Fruit fly (Drosophila melanogaster) whole organism, embryonic: ENCODE results near the gene HtrA2.

ENCODE experiments used
- ATbp ChIP-seq: fragments of 200-800 bp; sonication (Bioruptor generic); optimal IDR thresholded peaks from 2 replicates; lab custom pipeline; 2017; ENCODE audit warnings: missing biosample characterization, mild to moderate bottlenecking, missing genetic modification characterization, missing genetic modification reagents
- Atf6 ChIP-seq: fragments of 200-800 bp; sonication (Bioruptor generic); IDR thresholded peaks from 2 replicates; pipeline ENCODE4 v1.3.6; 2022; ENCODE audit warnings: missing biosample characterization, missing genetic modification characterization
- CG10366 ChIP-seq: fragments of 200-800 bp; sonication (Bioruptor generic); IDR thresholded peaks from 2 replicates; pipeline ENCODE4 v1.3.6; 2022; ENCODE audit warnings: missing biosample characterization, missing genetic modification characterization
- CG10654 ChIP-seq: fragments of 200-800 bp; sonication (Bioruptor generic); optimal IDR thresholded peaks from 2 replicates; lab custom pipeline; 2016; ENCODE audit warnings: missing biosample characterization, missing genetic modification characterization
- CG10959 ChIP-seq: fragments of 200-800 bp; sonication (Bioruptor generic); IDR thresholded peaks from 2 replicates; pipeline ENCODE4 v1.3.6; 2022; ENCODE audit warnings: missing biosample characterization, missing genetic modification characterization
- CG11456 ChIP-seq: fragments of 200-800 bp; sonication (Bioruptor generic); IDR thresholded peaks from 3 replicates; pipeline ENCODE4 v1.3.6; 2022; ENCODE audit warnings: missing biosample characterization, missing genetic modification characterization
- CG14860 ChIP-seq: fragments of 200-800 bp; sonication (Bioruptor generic); IDR thresholded peaks from 3 replicates; pipeline ENCODE4 v1.3.6; 2022; ENCODE audit warnings: missing biosample characterization, missing genetic modification characterization; ENCODE audit not compliant: partially characterized antibody
- CG14965 ChIP-seq: fragments of 200-800 bp; sonication (Bioruptor generic); optimal IDR thresholded peaks from 2 replicates; lab custom pipeline; 2016; ENCODE audit warnings: missing biosample characterization, missing genetic modification characterization, borderline replicate concordance
- CG15601 ChIP-seq: fragments of 200-800 bp; sonication (Bioruptor generic); optimal IDR thresholded peaks from 3 replicates; lab custom pipeline; 2019; ENCODE audit warnings: missing biosample characterization, mild to moderate bottlenecking, missing genetic modification characterization, moderate library complexity
- CG17186 ChIP-seq: fragments of 200-800 bp; sonication (Bioruptor generic); optimal IDR thresholded peaks from 3 replicates; lab custom pipeline; 2017; ENCODE audit warnings: missing biosample characterization, missing genetic modification reagents, missing genetic modification characterization
- CG17385 ChIP-seq: fragments of 200-800 bp; sonication (Bioruptor generic); optimal IDR thresholded peaks from 3 replicates; lab custom pipeline; 2018; ENCODE audit warnings: missing biosample characterization, mild to moderate bottlenecking, missing genetic modification characterization
- CG1792 ChIP-seq: fragments of 200-800 bp; sonication (Bioruptor generic); optimal IDR thresholded peaks from 2 replicates; lab custom pipeline; 2016; ENCODE audit warnings: missing biosample characterization, missing genetic modification characterization
- CG18476 ChIP-seq: fragments of 200-800 bp; sonication (Bioruptor generic); optimal IDR thresholded peaks from 2 replicates; lab custom pipeline; 2016; ENCODE audit warnings: missing biosample characterization, mild to moderate bottlenecking, missing genetic modification characterization
- CG2678 ChIP-seq: fragments of 200-800 bp; sonication (Bioruptor generic); optimal IDR thresholded peaks from 3 replicates; lab custom pipeline; 2019; ENCODE audit warnings: missing biosample characterization, mild to moderate bottlenecking, missing genetic modification characterization, moderate library complexity
- CG34376 ChIP-seq: fragments of 200-800 bp; sonication (Bioruptor generic); optimal IDR thresholded peaks from 2 replicates; lab custom pipeline; 2018; ENCODE audit warnings: missing biosample characterization, mild to moderate bottlenecking, missing genetic modification characterization
- CG4328 ChIP-seq: fragments of 200-800 bp; sonication (Bioruptor generic); optimal IDR thresholded peaks from 3 replicates; lab custom pipeline; 2017; ENCODE audit warnings: missing biosample characterization, missing genetic modification reagents, missing genetic modification characterization
- CG4360 ChIP-seq: fragments of 200-800 bp; sonication (Bioruptor generic); IDR thresholded peaks from 2 replicates; pipeline ENCODE4 v1.3.6; 2022; ENCODE audit warnings: missing biosample characterization, missing genetic modification characterization
- CG5245 ChIP-seq: fragments of 200-800 bp; sonication (Bioruptor generic); optimal IDR thresholded peaks from 3 replicates; lab custom pipeline; 2016; ENCODE audit warnings: missing biosample characterization, missing genetic modification characterization
- CG6683 ChIP-seq: fragments of 200-800 bp; sonication (Bioruptor generic); optimal IDR thresholded peaks from 2 replicates; lab custom pipeline; 2017; ENCODE audit warnings: missing biosample characterization, mild to moderate bottlenecking, missing genetic modification characterization, missing genetic modification reagents
- CG6854 ChIP-seq: fragments of 200-800 bp; sonication (Bioruptor generic); optimal IDR thresholded peaks from 3 replicates; lab custom pipeline; 2017; ENCODE audit warnings: missing biosample characterization, mild to moderate bottlenecking, missing genetic modification characterization
- CG7372 ChIP-seq: fragments of 200-800 bp; sonication (Bioruptor generic); IDR thresholded peaks from 2 replicates; pipeline ENCODE4 v1.3.6; 2022; ENCODE audit warnings: missing biosample characterization, missing genetic modification characterization
- CG8765 ChIP-seq: fragments of 200-800 bp; sonication (Bioruptor generic); IDR thresholded peaks from 2 replicates; pipeline ENCODE4 v1.3.6; 2022; ENCODE audit warnings: missing biosample characterization, missing genetic modification characterization
- Doc2 ChIP-seq: fragments of 200-800 bp; sonication (Bioruptor generic); IDR thresholded peaks from 2 replicates; pipeline ENCODE4 v1.3.6; 2022; ENCODE audit warnings: missing biosample characterization, missing genetic modification characterization
- Hey ChIP-seq: fragments of 200-800 bp; sonication (Bioruptor generic); optimal IDR thresholded peaks from 3 replicates; lab custom pipeline; 2018; ENCODE audit warnings: missing biosample characterization, mild to moderate bottlenecking, missing genetic modification characterization
- Hmr ChIP-seq: fragments of 200-800 bp; sonication (Bioruptor generic); optimal IDR thresholded peaks from 3 replicates; lab custom pipeline; 2017; ENCODE audit warnings: mild to moderate bottlenecking, missing biosample characterization, missing genetic modification reagents, missing genetic modification characterization
- Myb ChIP-seq: fragments of 200-800 bp; sonication (Bioruptor generic); optimal IDR thresholded peaks from 2 replicates; lab custom pipeline; 2016; ENCODE audit warnings: missing biosample characterization, missing genetic modification characterization
- NC2β ChIP-seq: fragments of 200-800 bp; sonication (Bioruptor generic); optimal IDR thresholded peaks from 2 replicates; lab custom pipeline; 2016; ENCODE audit warnings: missing biosample characterization, missing genetic modification characterization
- NFAT ChIP-seq: fragments of 200-800 bp; sonication (Bioruptor generic); IDR thresholded peaks from 2 replicates; pipeline ENCODE4 v1.3.6; 2022; ENCODE audit warnings: missing biosample characterization, missing genetic modification characterization
- PHDP ChIP-seq: fragments of 200-800 bp; sonication (Bioruptor generic); optimal IDR thresholded peaks from 3 replicates; lab custom pipeline; 2018; ENCODE audit warnings: missing biosample characterization, mild to moderate bottlenecking, missing genetic modification characterization, moderate library complexity
- Sox100B ChIP-seq: fragments of 200-800 bp; sonication (Bioruptor generic); optimal IDR thresholded peaks from 3 replicates; lab custom pipeline; 2018; ENCODE audit warnings: missing biosample characterization, mild to moderate bottlenecking, missing genetic modification characterization
- Xbp1 ChIP-seq: fragments of 200-800 bp; sonication (Bioruptor generic); optimal IDR thresholded peaks from 3 replicates; lab custom pipeline; 2016; ENCODE audit warnings: missing biosample characterization, mild to moderate bottlenecking, missing genetic modification characterization
- ap ChIP-seq: fragments of 200-800 bp; sonication (Bioruptor generic); IDR thresholded peaks from 2 replicates; pipeline ENCODE4 v1.3.6; 2022; ENCODE audit warnings: missing biosample characterization, missing genetic modification characterization
- bbx ChIP-seq: fragments of 200-800 bp; sonication (Bioruptor generic); IDR thresholded peaks from 2 replicates; pipeline ENCODE4 v1.3.6; 2022; ENCODE audit warnings: missing biosample characterization, missing genetic modification characterization; ENCODE audit not compliant: partially characterized antibody
- chif ChIP-seq, 2 experiments: fragments of 200-800 bp; sonication (Bioruptor generic); optimal IDR thresholded peaks; 3 replicates each; lab custom pipeline; 2016; ENCODE audit warnings: missing biosample characterization in 2 of 2, missing genetic modification characterization in 2 of 2
- dimm ChIP-seq: fragments of 200-800 bp; sonication (Bioruptor generic); IDR thresholded peaks from 2 replicates; pipeline ENCODE4 v1.3.6; 2022; ENCODE audit warnings: missing biosample characterization, missing genetic modification characterization
- en ChIP-seq: fragments of 200-800 bp; sonication (Bioruptor generic); optimal IDR thresholded peaks from 2 replicates; lab custom pipeline; 2016; ENCODE audit warnings: missing biosample characterization, missing genetic modification characterization
- eve ChIP-seq, 2 experiments: fragments of >200 bp; optimal IDR thresholded peaks; 2 replicates each; lab custom pipeline; 2017; ENCODE audit warnings: missing biosample characterization in 2 of 2, missing genetic modification characterization in 2 of 2
- exex ChIP-seq: fragments of 200-800 bp; sonication (Bioruptor generic); optimal IDR thresholded peaks from 4 replicates; lab custom pipeline; 2018; ENCODE audit warnings: missing biosample characterization, mild to moderate bottlenecking, missing genetic modification characterization, moderate library complexity
- eyg ChIP-seq: fragments of 200-800 bp; sonication (Bioruptor generic); optimal IDR thresholded peaks from 3 replicates; lab custom pipeline; 2016; ENCODE audit warnings: missing biosample characterization, missing genetic modification characterization
- fru ChIP-seq: fragments of >200 bp; optimal IDR thresholded peaks from 2 replicates; lab custom pipeline; 2017
- grau ChIP-seq: fragments of 200-800 bp; optimal IDR thresholded peaks from 3 replicates; lab custom pipeline; 2019; ENCODE audit warnings: missing biosample characterization, mild to moderate bottlenecking, missing genetic modification characterization, moderate library complexity
- hbn ChIP-seq: fragments of 200-800 bp; sonication (Bioruptor generic); IDR thresholded peaks from 2 replicates; pipeline ENCODE4 v1.3.6; 2022; ENCODE audit warnings: missing biosample characterization, missing genetic modification characterization; ENCODE audit not compliant: partially characterized antibody
- inv ChIP-seq: fragments of 200-800 bp; sonication (Bioruptor generic); IDR thresholded peaks from 2 replicates; pipeline ENCODE4 v1.3.6; 2022; ENCODE audit warnings: missing biosample characterization, missing genetic modification characterization; ENCODE audit not compliant: partially characterized antibody
- kni ChIP-seq: fragments of 200-800 bp; sonication (Bioruptor generic); optimal IDR thresholded peaks from 3 replicates; lab custom pipeline; 2017; ENCODE audit warnings: mild to moderate bottlenecking, missing biosample characterization, missing genetic modification reagents, missing genetic modification characterization
- lmd ChIP-seq: fragments of 200-800 bp; sonication (Bioruptor generic); IDR thresholded peaks from 2 replicates; pipeline ENCODE4 v1.3.6; 2022; ENCODE audit warnings: missing biosample characterization, missing genetic modification characterization
- odd ChIP-seq: fragments of 200-800 bp; sonication (Bioruptor generic); optimal IDR thresholded peaks from 2 replicates; lab custom pipeline; 2017; ENCODE audit warnings: missing biosample characterization, mild to moderate bottlenecking, missing genetic modification characterization
- pfk ChIP-seq: fragments of 200-800 bp; sonication (Bioruptor generic); optimal IDR thresholded peaks from 2 replicates; lab custom pipeline; 2018; ENCODE audit warnings: missing biosample characterization, mild to moderate bottlenecking, missing genetic modification characterization, moderate library complexity
- prd ChIP-seq, 3 experiments: fragments of >200 bp in 2 of 3; fragments of 200-800 bp in 1 of 3; sonication (Bioruptor generic) in 1 of 3; optimal IDR thresholded peaks in 2 of 3; IDR thresholded peaks in 1 of 3; 2 replicates in 2 of 3; 3 replicates in 1 of 3; pipeline versions ENCODE4 v1.3.6 to Lab custom; 2017 to 2022; ENCODE audit warnings: missing biosample characterization in 1 of 3, missing genetic modification characterization in 1 of 3
- ranshi ChIP-seq: fragments of 200-800 bp; sonication (Bioruptor generic); IDR thresholded peaks from 2 replicates; pipeline ENCODE4 v1.3.6; 2022; ENCODE audit warnings: missing biosample characterization, missing genetic modification characterization
- row ChIP-seq: fragments of 200-800 bp; sonication (Bioruptor generic); IDR thresholded peaks from 3 replicates; pipeline ENCODE4 v1.3.6; 2022; ENCODE audit warnings: missing biosample characterization, missing genetic modification characterization
- vnd ChIP-seq: fragments of 200-800 bp; sonication (Bioruptor generic); IDR thresholded peaks from 3 replicates; pipeline ENCODE4 v1.3.6; 2022; ENCODE audit warnings: missing biosample characterization, missing genetic modification characterization; ENCODE audit not compliant: partially characterized antibody

The HtrA2 gene

DNA sequence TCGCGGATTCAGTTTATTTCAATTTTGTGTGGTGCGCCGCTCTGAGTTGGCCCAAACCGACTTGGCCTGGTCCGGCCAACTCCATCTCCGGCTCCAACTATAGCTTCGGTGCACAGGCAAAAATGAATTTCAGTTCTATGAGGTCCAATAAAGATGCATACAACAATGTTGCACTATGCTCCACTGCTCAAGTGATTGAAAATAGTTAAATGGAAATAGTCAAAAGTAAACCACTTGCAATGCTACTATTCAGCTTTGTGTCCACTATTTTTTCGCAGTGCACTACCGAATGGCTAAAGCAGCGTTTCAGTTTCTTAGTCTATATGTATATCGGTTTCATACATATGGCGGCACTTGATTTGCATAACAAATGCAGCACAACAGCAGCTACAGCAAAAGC lies 35.2 kb downstream of the HtrA2 start (continued):
- TF ChIP-seq CG4360 (0 out of 2 replicates have a peak, but pooled peaks have one; percentile 17), eyg (GFP tag; lab: Kevin White, UChicago) (peak; percentile 39), CG2678 (tag; lab: Kevin White, UChicago) (peak; percentile 77), Doc2 (GFP tag; lab: Robert Waterston, UW) (no peak), prd (optimal IDR thresholded peaks at IDR 0.05; lab: Kevin White, UChicago) (no peak), prd (GFP tag; IDR thresholded peaks at IDR 0.05; lab: Robert Waterston, UW) (peak; percentile 78), Xbp1 (peak; percentile 72), CG4328 (GFP tag; lab: Kevin White, UChicago) (no peak), CG15601 (tag; lab: Kevin White, UChicago) (no peak), NC2β (GFP tag; lab: Kevin White, UChicago) (no peak), pfk (no peak), CG17186 (GFP tag; lab: Kevin White, UChicago) (no peak), Sox100B (GFP tag; lab: Kevin White, UChicago) (peak; percentile 53), exex (tag; lab: Kevin White, UChicago) (no peak), CG7372 (peak; percentile 71), CG8765 (GFP tag; lab: Robert Waterston, UW) (no peak), inv (no peak), ap (GFP tag; lab: Robert Waterston, UW) (peak; percentile 50), CG1792 (GFP tag; lab: Kevin White, UChicago) (peak; percentile 52), odd (peak; percentile 20), CG10366 (GFP tag; lab: Robert Waterston, UW) (peak; percentile 67), en (peak; percentile 59), eve (GFP tag; optimal IDR thresholded peaks at IDR 0.05; lab: Kevin White, UChicago) (no peak), Myb (peak; percentile 28), CG6854 (GFP tag; lab: Kevin White, UChicago) (no peak), CG10959 (no peak), PHDP (tag; lab: Kevin White, UChicago) (peak; percentile 42), CG34376 (GFP tag; lab: Kevin White, UChicago) (no peak), ATbp (GFP tag; lab: Kevin White, UChicago) (peak; percentile 65), bbx (no peak), lmd (GFP tag; lab: Robert Waterston, UW) (peak; percentile 67), vnd (no peak), CG10654 (GFP tag; lab: Kevin White, UChicago) (peak; percentile 66), CG17385 (GFP tag; lab: Kevin White, UChicago) (peak; percentile 55), ranshi (GFP tag; lab: Robert Waterston, UW) (peak; percentile 68), chif (GFP tag; optimal IDR thresholded peaks at IDR 0.05; lab: Kevin White, UChicago) (peak; percentile 59 to 70), CG6683 (GFP tag; lab: Kevin White, UChicago) (no peak), CG5245 (peak; percentile 46), row (GFP tag; lab: Robert Waterston, UW) (peak; percentile 74), Hey (tag; lab: Kevin White, UChicago) (no peak), grau (tag; lab: Kevin White, UChicago) (peak; percentile 66), fru (no peak), CG14860 (GFP tag; lab: Robert Waterston, UW) (no peak), CG11456 (peak; percentile 82), dimm (peak; percentile 55), Atf6 (GFP tag; lab: Robert Waterston, UW) (peak; percentile 77), Hmr (GFP tag; lab: Kevin White, UChicago) (peak; percentile 30), NFAT (0 out of 2 replicates have a peak, but pooled peaks have one; percentile 45), kni (GFP tag; lab: Kevin White, UChicago) (no peak), CG18476 (GFP tag; lab: Kevin White, UChicago) (peak; percentile 31), hbn (GFP tag; lab: Robert Waterston, UW) (no peak), CG14965 (peak; percentile 32)
